Worm (Caenorhabditis elegans) whole organism, L2 larva: ENCODE results near the gene R166.2.

Experiments used
- ama-1 ChIP-seq: fragments of 150-350 bp; optimal IDR thresholded peaks from 2 replicates; lab custom pipeline; 2018; ENCODE audit warnings: inconsistent platforms
- ceh-82 ChIP-seq: fragments of 150-350 bp; optimal IDR thresholded peaks from 2 replicates; lab custom pipeline; 2014; ENCODE audit warnings: missing biosample characterization, missing genetic modification characterization
- egl-27 ChIP-seq: sonication (generic microtip); optimal IDR thresholded peaks from 3 replicates; lab custom pipeline; 2017; ENCODE audit warnings: missing biosample characterization, missing genetic modification reagents, missing genetic modification characterization
- elt-3 ChIP-seq: sonication (generic microtip); optimal IDR thresholded peaks from 2 replicates; lab custom pipeline; 2017; ENCODE audit warnings: missing biosample characterization, missing genetic modification characterization
- fos-1 ChIP-seq: fragments of 150-350 bp; optimal IDR thresholded peaks from 2 replicates; lab custom pipeline; 2014; ENCODE audit warnings: missing biosample characterization, missing genetic modification characterization
- lin-13 ChIP-seq: fragments of 150-350 bp; optimal IDR thresholded peaks from 2 replicates; lab custom pipeline; 2014; ENCODE audit warnings: missing biosample characterization, missing genetic modification reagents, missing genetic modification characterization
- lin-39 ChIP-seq: fragments of 150-350 bp; optimal IDR thresholded peaks from 2 replicates; lab custom pipeline; 2014; ENCODE audit warnings: missing biosample characterization, missing genetic modification reagents, missing genetic modification characterization
- nhr-77 ChIP-seq: fragments of 150-350 bp; optimal IDR thresholded peaks from 2 replicates; lab custom pipeline; 2014; ENCODE audit warnings: missing biosample characterization, missing genetic modification characterization
- sem-4 ChIP-seq: fragments of 150-350 bp; optimal IDR thresholded peaks from 2 replicates; lab custom pipeline; 2014; ENCODE audit warnings: missing biosample characterization, missing genetic modification reagents, missing genetic modification characterization
- snpc-4 ChIP-seq: fragments of 150-350 bp; optimal IDR thresholded peaks from 2 replicates; lab custom pipeline; 2014; ENCODE audit warnings: missing biosample characterization, missing genetic modification characterization
- unc-39 ChIP-seq: fragments of 150-350 bp; optimal IDR thresholded peaks from 2 replicates; lab custom pipeline; 2014; ENCODE audit warnings: missing biosample characterization, missing genetic modification characterization
- ztf-4 ChIP-seq: fragments of 150-350 bp; optimal IDR thresholded peaks from 2 replicates; lab custom pipeline; 2014; ENCODE audit warnings: missing biosample characterization, missing genetic modification characterization

DNA sequence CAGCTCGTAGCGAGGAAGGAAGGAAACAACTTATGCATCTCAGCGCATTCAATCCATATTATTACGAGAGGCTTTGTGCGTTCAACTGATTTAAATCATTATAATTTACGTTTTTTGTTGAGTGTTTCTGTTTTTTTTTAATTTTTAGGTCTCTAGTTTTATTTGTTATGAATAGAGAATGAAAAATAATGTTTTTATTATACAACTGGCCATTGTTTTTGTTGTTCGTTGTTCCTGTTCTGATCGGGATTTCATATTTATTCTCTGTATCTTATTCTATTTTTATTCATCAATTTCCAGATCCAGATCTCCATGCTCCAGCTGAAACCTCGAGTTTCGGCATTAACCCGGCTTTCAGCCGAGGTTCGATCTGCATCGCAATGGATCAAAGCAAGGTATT lies 44.8 kb upstream of the R166.2 start, which contains the start of gene mrps-22:
- TF ChIP-seq sem-4 (tag; lab: Kevin White, UChicago) (no peak), ztf-4 (tag; lab: Kevin White, UChicago) (no peak), egl-27 (tag; lab: Kevin White, UChicago) (no peak), ama-1 (lab: Kevin White, UChicago) (no peak), ceh-82 (no peak), unc-39 (tag; lab: Kevin White, UChicago) (no peak), fos-1 (no peak), nhr-77 (tag; lab: Kevin White, UChicago) (no peak), lin-39 (no peak), lin-13 (GFP tag; lab: Kevin White, UChicago) (no peak), snpc-4 (tag; lab: Kevin White, UChicago) (no peak), elt-3 (tag; lab: Kevin White, UChicago) (no peak)
